Fruit fly (Drosophila melanogaster): ENCODE measurements around the gene CG33172.

DNA sequence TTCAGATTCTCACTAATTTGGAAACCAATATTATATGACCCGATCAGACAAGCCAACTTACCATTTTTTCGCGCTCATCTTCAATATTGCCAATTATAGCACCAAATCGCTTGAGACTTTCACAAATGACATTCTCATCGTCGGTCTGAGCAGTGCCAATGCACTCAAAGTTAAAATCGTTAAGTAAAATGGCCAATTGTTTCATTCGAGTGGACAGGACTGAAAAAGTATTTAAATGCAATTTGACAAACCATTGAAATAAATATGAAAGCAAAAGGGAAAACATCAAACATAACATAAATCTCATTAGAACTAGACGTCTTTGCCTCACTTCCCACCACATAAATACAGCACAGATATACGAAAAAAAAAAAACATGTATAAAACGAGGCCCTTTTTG, 13.4 kb upstream of the CG33172 start, which contains the start of gene CG8260:
- TF ChIP-seq kay (GFP tag; ENCODE audit: borderline replicate concordance), result no peak
- no peak for TF ChIP-seq Mnt (GFP tag; optimal IDR thresholded peaks at IDR 0.05)
- TF ChIP-seq tj (GFP tag; optimal IDR thresholded peaks at IDR 0.05), result no peak
- no peak for TF ChIP-seq CG7101 (tag; optimal IDR thresholded peaks at IDR 0.05)
- TF ChIP-seq CG14711 (tag; optimal IDR thresholded peaks at IDR 0.05), result no peak
- TF ChIP-seq Hr96 (GFP tag; optimal IDR thresholded peaks at IDR 0.05), result no peak
- TF ChIP-seq bab1 (GFP tag; optimal IDR thresholded peaks at IDR 0.05), result no peak
- no peak for TF ChIP-seq toe (GFP tag; optimal IDR thresholded peaks at IDR 0.05)
- no peak for TF ChIP-seq cic (GFP tag; optimal IDR thresholded peaks at IDR 0.05)
- TF ChIP-seq CG12768 (GFP tag; optimal IDR thresholded peaks at IDR 0.05), result no peak
- no peak for TF ChIP-seq Clk (GFP tag; optimal IDR thresholded peaks at IDR 0.05)
- TF ChIP-seq CG33017 (tag; optimal IDR thresholded peaks at IDR 0.05), result no peak
- TF ChIP-seq pad (GFP tag; optimal IDR thresholded peaks at IDR 0.05), result no peak
